Worm (Caenorhabditis elegans) whole organism, mixed stage, embryonic: ENCODE measurements around the gene nlp-7.

Experiments
- ceh-39 ChIP-seq: fragments of 150-350 bp; optimal IDR thresholded peaks from 2 replicates; lab custom pipeline; 2014; ENCODE audit warnings: missing biosample characterization, missing genetic modification characterization
- ceh-43 ChIP-seq: fragments of 200-800 bp; sonication (Bioruptor generic); optimal IDR thresholded peaks from 2 replicates; lab custom pipeline; 2018; ENCODE audit warnings: mild to moderate bottlenecking, missing genetic modification characterization, moderate library complexity, missing compliant biosample characterization
- cnd-1 ChIP-seq: fragments of 200-800 bp; sonication (Bioruptor generic); optimal IDR thresholded peaks from 2 replicates; lab custom pipeline; 2018; ENCODE audit warnings: mild to moderate bottlenecking, missing genetic modification characterization, missing compliant biosample characterization
- drap-1 ChIP-seq: fragments of 200-800 bp; sonication (Bioruptor generic); optimal IDR thresholded peaks from 3 replicates; lab custom pipeline; 2018; ENCODE audit warnings: mild to moderate bottlenecking, missing genetic modification characterization, missing compliant biosample characterization
- elt-1 ChIP-seq: sonication (generic microtip); optimal IDR thresholded peaks from 2 replicates; lab custom pipeline; 2017; ENCODE audit warnings: missing genetic modification characterization, mild to moderate bottlenecking, missing compliant biosample characterization, antibody characterized with exemption, moderate library complexity, borderline replicate concordance; ENCODE audit not compliant: insufficient read depth
- flh-1 ChIP-seq: fragments of 200-800 bp; sonication (Bioruptor generic); optimal IDR thresholded peaks from 2 replicates; lab custom pipeline; 2018; ENCODE audit warnings: mild to moderate bottlenecking, missing genetic modification characterization, moderate library complexity, missing compliant biosample characterization
- ham-2 ChIP-seq: fragments of 200-800 bp; sonication (Bioruptor generic); optimal IDR thresholded peaks from 2 replicates; lab custom pipeline; 2018; ENCODE audit warnings: mild to moderate bottlenecking, missing genetic modification characterization, missing compliant biosample characterization
- hlh-1 ChIP-seq: fragments of 150-350 bp; optimal IDR thresholded peaks from 2 replicates; lab custom pipeline; 2014; ENCODE audit warnings: missing biosample characterization, missing genetic modification reagents, missing genetic modification characterization
- lin-13 ChIP-seq: fragments of 150-350 bp; optimal IDR thresholded peaks from 2 replicates; lab custom pipeline; 2014; ENCODE audit warnings: missing biosample characterization, missing genetic modification characterization
- lin-32 ChIP-seq: fragments of 200-800 bp; sonication (Bioruptor generic); optimal IDR thresholded peaks from 2 replicates; lab custom pipeline; 2018; ENCODE audit warnings: mild to moderate bottlenecking, missing genetic modification characterization, missing compliant biosample characterization
- lsy-2 ChIP-seq: fragments of 150-350 bp; optimal IDR thresholded peaks from 2 replicates; lab custom pipeline; 2014; ENCODE audit warnings: missing biosample characterization, missing genetic modification characterization
- mab-5 ChIP-seq: fragments of 150-350 bp; optimal IDR thresholded peaks from 2 replicates; lab custom pipeline; 2014; ENCODE audit warnings: missing biosample characterization, missing genetic modification characterization
- mls-2 ChIP-seq: sonication (generic microtip); optimal IDR thresholded peaks from 2 replicates; lab custom pipeline; 2016; ENCODE audit warnings: mild to moderate bottlenecking, missing genetic modification characterization, moderate library complexity, missing compliant biosample characterization
- nhr-12 ChIP-seq: fragments of 150-350 bp; optimal IDR thresholded peaks from 2 replicates; lab custom pipeline; 2014; ENCODE audit warnings: missing biosample characterization, missing genetic modification characterization
- nhr-2 ChIP-seq: fragments of 150-350 bp; optimal IDR thresholded peaks from 2 replicates; lab custom pipeline; 2014; ENCODE audit warnings: missing biosample characterization, missing genetic modification characterization
- nhr-237 ChIP-seq: fragments of 150-350 bp; optimal IDR thresholded peaks from 2 replicates; lab custom pipeline; 2014; ENCODE audit warnings: missing biosample characterization, missing genetic modification characterization
- nhr-28 ChIP-seq: fragments of 150-350 bp; optimal IDR thresholded peaks from 2 replicates; lab custom pipeline; 2014; ENCODE audit warnings: missing biosample characterization, missing genetic modification characterization
- nhr-76 ChIP-seq: sonication (generic microtip); optimal IDR thresholded peaks from 2 replicates; lab custom pipeline; 2017; ENCODE audit warnings: missing biosample characterization, missing genetic modification characterization
- pha-4 ChIP-seq: fragments of 150-350 bp; optimal IDR thresholded peaks from 2 replicates; lab custom pipeline; 2018; ENCODE audit warnings: missing biosample characterization, missing genetic modification reagents, missing genetic modification characterization
- sem-2 ChIP-seq: fragments of 200-800 bp; sonication (Bioruptor generic); optimal IDR thresholded peaks from 2 replicates; lab custom pipeline; 2018; ENCODE audit warnings: mild to moderate bottlenecking, missing genetic modification characterization, missing compliant biosample characterization
- snpc-4 ChIP-seq: fragments of 150-350 bp; optimal IDR thresholded peaks from 2 replicates; lab custom pipeline; 2014; ENCODE audit warnings: missing biosample characterization, missing genetic modification characterization
- sptf-1 ChIP-seq: sonication (generic microtip); optimal IDR thresholded peaks from 2 replicates; lab custom pipeline; 2017; ENCODE audit warnings: mild to moderate bottlenecking, missing genetic modification characterization, moderate library complexity, missing compliant biosample characterization
- tbx-8 ChIP-seq: fragments of 200-800 bp; sonication (Bioruptor generic); optimal IDR thresholded peaks from 2 replicates; lab custom pipeline; 2018; ENCODE audit warnings: mild to moderate bottlenecking, missing genetic modification characterization, moderate library complexity, missing compliant biosample characterization
- unc-120 ChIP-seq: sonication (generic microtip); optimal IDR thresholded peaks from 2 replicates; lab custom pipeline; 2017; ENCODE audit warnings: missing genetic modification characterization, missing compliant biosample characterization; ENCODE audit not compliant: poor library complexity, severe bottlenecking
- unc-39 ChIP-seq: fragments of 150-350 bp; optimal IDR thresholded peaks from 2 replicates; lab custom pipeline; 2014; ENCODE audit warnings: missing biosample characterization, missing genetic modification characterization
- unc-62 ChIP-seq: fragments of 150-350 bp; optimal IDR thresholded peaks from 2 replicates; lab custom pipeline; 2014; ENCODE audit warnings: missing biosample characterization, missing genetic modification reagents, missing genetic modification characterization
- zip-8 ChIP-seq: fragments of 150-350 bp; optimal IDR thresholded peaks from 2 replicates; lab custom pipeline; 2014; ENCODE audit warnings: missing biosample characterization, missing genetic modification characterization
- ztf-11 ChIP-seq: fragments of 150-350 bp; optimal IDR thresholded peaks from 2 replicates; lab custom pipeline; 2014; ENCODE audit warnings: missing biosample characterization, missing genetic modification characterization

nlp-7 gene

DNA sequence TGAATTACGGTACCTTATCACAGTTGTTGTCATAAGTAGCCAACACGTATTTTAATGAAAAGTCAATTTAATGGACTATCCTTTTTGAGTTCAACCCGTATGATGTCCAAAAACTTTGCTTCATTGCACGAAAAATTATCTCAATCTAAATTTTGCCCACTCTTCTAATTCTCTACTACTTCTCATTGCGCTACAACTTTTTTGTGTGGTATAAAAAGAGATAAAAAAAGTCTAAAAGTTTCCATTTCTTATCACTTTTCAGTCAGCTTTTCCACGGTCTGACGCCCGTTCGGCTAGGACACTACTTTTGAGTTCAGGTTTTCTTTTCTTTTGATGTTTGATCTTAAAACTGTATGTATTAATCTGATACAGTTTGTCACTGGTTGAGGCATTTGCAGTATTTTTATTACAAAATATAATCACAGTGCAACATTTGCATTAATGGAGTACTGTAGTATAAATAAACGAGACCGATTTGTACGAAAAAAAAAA, 25.1 kb upstream of the nlp-7 start:
- TF ChIP-seq ceh-39 (no peak), mls-2 (tag; lab: Kevin White, UChicago) (no peak), sem-2 (GFP tag; lab: Kevin White, UChicago) (no peak), nhr-2 (no peak)

DNA sequence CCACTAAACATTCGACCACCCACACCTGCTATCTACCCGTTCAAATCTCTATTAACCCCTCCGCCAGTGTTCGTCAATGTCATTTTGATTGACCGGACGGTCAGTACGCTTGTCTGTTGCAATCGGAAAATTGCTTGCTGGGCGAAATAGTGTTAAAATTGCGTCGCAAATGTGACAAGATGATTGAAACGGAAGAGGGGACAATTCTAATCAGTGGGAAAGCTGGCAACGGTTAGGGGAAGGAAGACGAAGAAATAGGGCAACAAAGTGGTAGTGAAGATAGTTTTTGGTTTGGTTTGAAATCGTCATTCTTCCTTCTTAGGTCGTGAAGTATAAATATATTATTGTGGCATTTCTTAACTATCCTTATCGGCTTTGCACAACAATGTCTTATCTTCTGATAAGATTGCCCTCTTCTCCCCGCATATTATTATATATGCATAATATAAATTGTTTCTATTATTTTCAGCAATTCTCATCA, 24.5 kb upstream of the nlp-7 start:
- no peak for TF ChIP-seq nhr-237
- TF ChIP-seq flh-1 (GFP tag; lab: Kevin White, UChicago) = no peak
- peak; percentile 7 for TF ChIP-seq drap-1
- no peak for TF ChIP-seq nhr-28
- no peak for TF ChIP-seq ceh-43 (GFP tag; lab: Kevin White, UChicago)
- TF ChIP-seq hlh-1 (tag; lab: Kevin White, UChicago) = peak; percentile 55
- peak; percentile 53 for TF ChIP-seq ham-2 (GFP tag; lab: Kevin White, UChicago)
- TF ChIP-seq unc-62 (GFP tag; lab: Kevin White, UChicago) = peak; percentile 95
- TF ChIP-seq lin-32 (GFP tag; lab: Kevin White, UChicago) = no peak

DNA sequence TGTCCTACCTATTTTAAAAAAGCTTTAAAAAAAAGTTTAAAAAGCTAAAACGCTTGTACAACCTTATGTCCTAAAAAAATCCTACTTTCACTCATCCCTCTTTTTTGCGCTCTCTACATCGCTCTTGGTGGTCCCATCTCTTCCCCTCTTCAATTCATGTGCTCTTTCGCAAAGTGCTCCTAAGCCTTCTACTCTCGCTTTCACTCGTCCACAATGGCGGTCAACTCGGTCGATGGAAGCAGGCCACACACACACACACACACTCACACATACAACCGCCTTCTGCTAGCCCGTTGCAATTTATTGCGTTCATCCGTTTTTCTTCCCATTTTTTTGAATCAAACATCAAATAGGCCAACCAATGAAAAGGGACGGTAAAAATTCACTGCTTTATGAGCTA, 23.8 kb upstream of the nlp-7 start:
- peak; percentile 11 for TF ChIP-seq unc-120 (tag; lab: Kevin White, UChicago)
- no peak for TF ChIP-seq unc-39 (tag; lab: Kevin White, UChicago)
- TF ChIP-seq mab-5 (tag; lab: Kevin White, UChicago) = no peak
- TF ChIP-seq flh-1 (GFP tag; lab: Kevin White, UChicago) = no peak
- peak; percentile 80 for TF ChIP-seq mls-2 (tag; lab: Kevin White, UChicago)
- peak; percentile 21 for TF ChIP-seq sptf-1

DNA sequence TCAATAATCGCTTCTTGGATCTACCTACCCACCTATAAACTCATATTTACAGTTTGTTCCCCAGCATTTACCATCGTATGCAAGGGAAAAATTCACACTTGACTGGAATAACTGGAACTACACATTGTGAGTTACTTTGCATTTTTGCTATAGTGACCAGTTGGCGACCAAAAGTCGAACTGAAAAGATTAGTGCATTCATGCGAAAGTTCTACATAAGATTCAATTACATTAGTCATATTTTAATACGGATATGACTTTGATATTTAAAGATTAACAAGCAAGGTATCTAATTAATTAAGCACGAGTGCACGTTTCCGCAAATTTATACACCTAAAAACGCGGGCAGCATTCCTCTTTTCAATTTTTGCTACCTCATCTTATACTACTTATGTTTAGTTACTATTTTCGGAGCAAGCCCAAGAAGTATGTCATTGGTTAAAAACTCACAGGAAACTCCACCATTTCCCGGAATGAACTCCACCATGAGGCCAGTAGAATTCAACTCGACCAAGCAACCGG, 21.9 kb upstream of the nlp-7 start, which contains the start of gene jmjd-3.1:
TSS of gene jmjd-3.1 (plus strand) at position 51 of the 521 bp plus-strand sequence.
- TF ChIP-seq pha-4 (tag; lab: Kevin White, UChicago) (no peak), nhr-2 (no peak), ceh-43 (GFP tag; lab: Kevin White, UChicago) (no peak), cnd-1 (tag; lab: Kevin White, UChicago) (no peak)

DNA sequence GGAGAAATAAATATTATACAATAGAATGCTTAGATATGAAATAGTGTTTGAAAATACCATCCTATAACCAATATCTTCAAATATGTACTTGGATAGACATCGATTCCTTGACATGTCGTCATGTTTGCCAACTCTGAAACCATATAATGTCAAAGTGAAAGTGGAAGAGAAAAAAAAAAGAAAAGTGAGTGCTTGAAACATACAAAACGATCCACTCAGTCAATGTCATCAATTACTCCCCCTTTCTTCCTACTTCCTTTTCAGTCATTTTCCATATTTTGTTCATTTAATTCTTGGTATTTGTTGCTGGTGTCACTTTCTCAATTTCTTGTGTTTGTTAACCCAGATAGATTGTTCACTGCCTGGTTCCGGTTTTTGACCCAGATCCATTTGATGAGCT, 12.8 kb upstream of the nlp-7 start, which contains the start of gene F18E9.4:
TSS of gene F18E9.4 (plus strand) at position 301 of the 400 bp plus-strand sequence.
- TF ChIP-seq nhr-2 (no peak), sem-2 (GFP tag; lab: Kevin White, UChicago) (no peak), lin-13 (tag; lab: Kevin White, UChicago) (no peak), unc-39 (tag; lab: Kevin White, UChicago) (no peak), ztf-11 (tag; lab: Kevin White, UChicago) (no peak), snpc-4 (no peak), lsy-2 (tag; lab: Kevin White, UChicago) (no peak), zip-8 (tag; lab: Kevin White, UChicago) (no peak), ceh-43 (GFP tag; lab: Kevin White, UChicago) (no peak), elt-1 (tag; lab: Kevin White, UChicago) (no peak)
- TF ChIP-seq, all 35 proteins: peak for 0

DNA sequence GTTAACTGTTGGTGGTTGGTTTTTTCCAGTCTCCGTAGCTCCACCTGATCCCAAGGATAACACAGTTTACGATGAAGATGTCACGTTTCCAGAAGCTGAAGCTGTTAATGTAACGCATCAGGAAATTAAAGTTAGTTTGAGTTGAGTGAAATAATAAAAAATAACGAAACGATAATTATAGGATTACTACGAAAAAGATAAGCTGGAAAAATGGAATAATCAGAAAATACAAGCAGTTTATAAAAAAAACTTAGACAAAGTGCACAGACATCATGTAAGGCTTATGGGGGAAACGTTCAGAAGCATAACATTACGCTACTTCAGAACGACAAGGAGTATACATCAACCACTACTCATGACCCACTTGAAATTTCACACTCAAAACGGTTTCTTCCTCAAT, 11.5 kb upstream of the nlp-7 start, which contains the start of gene F18E9.8:
TSS of gene F18E9.8 (minus strand) at position 101 of the 400 bp plus-strand sequence.
- TF ChIP-seq nhr-12 (no peak), ceh-43 (GFP tag; lab: Kevin White, UChicago) (no peak), lin-13 (tag; lab: Kevin White, UChicago) (no peak), zip-8 (tag; lab: Kevin White, UChicago) (no peak), nhr-76 (tag; lab: Kevin White, UChicago) (no peak), nhr-2 (no peak), hlh-1 (tag; lab: Kevin White, UChicago) (no peak), ceh-39 (no peak), ham-2 (GFP tag; lab: Kevin White, UChicago) (no peak), nhr-237 (no peak), sptf-1 (no peak), tbx-8 (GFP tag; lab: Kevin White, UChicago) (no peak), flh-1 (GFP tag; lab: Kevin White, UChicago) (no peak), ztf-11 (tag; lab: Kevin White, UChicago) (no peak), pha-4 (tag; lab: Kevin White, UChicago) (no peak), elt-1 (tag; lab: Kevin White, UChicago) (no peak)
